Fruit fly (Drosophila melanogaster) whole organism, embryonic: ENCODE data around the gene Rad17.

Experiments
- Blimp-1 ChIP-seq: fragments of 200-800 bp; sonication (Bioruptor generic); optimal IDR thresholded peaks from 3 replicates; lab custom pipeline; 2018; ENCODE audit warnings: missing biosample characterization, missing genetic modification characterization, mild to moderate bottlenecking, moderate library complexity, missing genetic modification reagents
- CG16813 ChIP-seq: fragments of 200-800 bp; sonication (Bioruptor generic); IDR thresholded peaks from 3 replicates; pipeline ENCODE4 v1.3.6; 2022; ENCODE audit warnings: missing biosample characterization, missing genetic modification characterization; ENCODE audit not compliant: partially characterized antibody
- CG7271 ChIP-seq: fragments of 200-800 bp; sonication (Bioruptor generic); optimal IDR thresholded peaks from 2 replicates; lab custom pipeline; 2018; ENCODE audit warnings: missing biosample characterization, mild to moderate bottlenecking, missing genetic modification characterization, moderate library complexity
- D19B ChIP-seq: fragments of 200-800 bp; sonication (Bioruptor generic); optimal IDR thresholded peaks from 2 replicates; lab custom pipeline; 2017; ENCODE audit warnings: missing biosample characterization, mild to moderate bottlenecking, missing genetic modification characterization
- Fer3 ChIP-seq: fragments of 200-800 bp; sonication (Bioruptor generic); optimal IDR thresholded peaks from 2 replicates; lab custom pipeline; 2018; ENCODE audit warnings: missing biosample characterization, mild to moderate bottlenecking, missing genetic modification characterization, moderate library complexity
- en ChIP-seq: fragments of 200-800 bp; sonication (Bioruptor generic); optimal IDR thresholded peaks from 2 replicates; lab custom pipeline; 2016; ENCODE audit warnings: missing biosample characterization, missing genetic modification characterization
- fu2 ChIP-seq: fragments of 200-800 bp; sonication (Bioruptor generic); optimal IDR thresholded peaks from 2 replicates; lab custom pipeline; 2016; ENCODE audit warnings: missing biosample characterization, missing genetic modification characterization
- tup ChIP-seq: fragments of 200-800 bp; sonication (Bioruptor generic); optimal IDR thresholded peaks from 2 replicates; lab custom pipeline; 2016; ENCODE audit warnings: missing biosample characterization, mild to moderate bottlenecking, missing genetic modification characterization, moderate library complexity

- TF ChIP-seq tup: no peak
- TF ChIP-seq en: no peak
- no peak for TF ChIP-seq Blimp-1
- TF ChIP-seq D19B (GFP tag; lab: Kevin White, UChicago): no peak
- no peak for TF ChIP-seq CG7271 (tag; lab: Kevin White, UChicago)
- no peak for TF ChIP-seq Fer3 (tag; lab: Kevin White, UChicago)
- TF ChIP-seq fu2: no peak
- TF ChIP-seq CG16813: no peak
Observed at dm6 chr3R:14687296-14687695, 24.3 kb upstream of the Rad17 start.
